Worm (Caenorhabditis elegans): Measurements from ENCODE around the gene C08B6.18.

- TF ChIP-seq fkh-10 (GFP tag; optimal IDR thresholded peaks at IDR 0.05) (no peak), pros-1 (tag; optimal IDR thresholded peaks at IDR 0.05) (no peak), Y22D7AL.16 (tag; optimal IDR thresholded peaks at IDR 0.05) (no peak), pha-4 (tag; optimal IDR thresholded peaks at IDR 0.05) (no peak), F13H6.1 (tag; optimal IDR thresholded peaks at IDR 0.05) (no peak), ceh-30 (tag; optimal IDR thresholded peaks at IDR 0.05) (no peak), eyg-1 (tag; optimal IDR thresholded peaks at IDR 0.05) (no peak), npax-4 (tag; optimal IDR thresholded peaks at IDR 0.05) (no peak), lim-6 (tag; optimal IDR thresholded peaks at IDR 0.05) (no peak), unc-42 (tag; optimal IDR thresholded peaks at IDR 0.05) (no peak)
Measured at ce11 chrV:10096932-10097331, 37.0 kb downstream of the C08B6.18 start.
